Worm (Caenorhabditis elegans): Measurements from ENCODE around the gene C18H9.5.

DNA sequence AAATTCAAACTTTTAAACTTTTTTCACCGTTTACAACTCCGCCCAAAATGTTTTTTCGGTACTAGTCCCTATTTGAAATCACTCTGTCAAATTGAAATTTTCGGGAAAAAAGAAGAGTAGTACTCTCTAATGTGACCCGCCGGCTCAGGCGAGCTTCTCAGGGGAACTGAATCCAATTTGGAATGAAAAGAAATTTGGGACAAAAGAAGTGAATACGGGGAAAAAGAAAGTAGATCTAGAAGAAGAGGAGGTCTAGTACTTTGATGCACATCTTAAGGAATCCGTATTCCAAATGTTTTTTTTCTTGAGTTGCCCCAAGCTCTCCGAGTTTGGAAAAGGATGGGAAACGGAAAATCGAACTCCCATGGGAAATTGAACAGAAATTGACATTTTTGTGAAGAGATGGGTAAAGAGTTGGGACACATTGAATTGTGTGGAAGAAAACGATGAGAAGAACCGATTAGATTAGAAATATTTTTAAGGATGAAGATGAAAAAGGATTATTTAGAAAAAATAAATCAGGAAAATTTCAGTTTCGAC lies 11.3 kb upstream of the C18H9.5 start:
- TF ChIP-seq R02D3.7 (tag; optimal IDR thresholded peaks at IDR 0.05) (no peak), fos-1 (tag; optimal IDR thresholded peaks at IDR 0.05) (no peak), jun-1 (tag; optimal IDR thresholded peaks at IDR 0.05) (no peak), pha-4 (tag; optimal IDR thresholded peaks at IDR 0.05) (no peak), ztf-11 (tag; optimal IDR thresholded peaks at IDR 0.05) (no peak), nhr-76 (tag; optimal IDR thresholded peaks at IDR 0.05) (no peak), nhr-11 (tag; optimal IDR thresholded peaks at IDR 0.05) (no peak), unc-62 (GFP tag; optimal IDR thresholded peaks at IDR 0.05) (no peak), nhr-25 (tag; optimal IDR thresholded peaks at IDR 0.05) (no peak), egl-27 (tag; optimal IDR thresholded peaks at IDR 0.05) (no peak)
